Worm (Caenorhabditis elegans): ENCODE measurements around the gene F22H10.3.

F22H10.3 gene

ce11 chrX:16681910-16682493 is 4.5 kb upstream of the F22H10.3 start (continued):
- TF ChIP-seq ceh-79 (tag; optimal IDR thresholded peaks at IDR 0.05) (peak; percentile 34), dpl-1 (GFP tag; optimal IDR thresholded peaks at IDR 0.05) (peak; percentile 6), tbp1 (GFP tag; optimal IDR thresholded peaks at IDR 0.05) (peak; percentile 80), ama-1 (optimal IDR thresholded peaks at IDR 0.05) (no peak), ama-1 (GFP tag; optimal IDR thresholded peaks at IDR 0.05) (peak in 1 of 2 experiments; percentile 71), somi-1 (GFP tag; optimal IDR thresholded peaks at IDR 0.05) (peak; percentile 94), lir-1 (GFP tag; conservative IDR thresholded peaks at IDR 0.05) (peak; percentile 92), tlf-1 (GFP tag; optimal IDR thresholded peaks at IDR 0.05) (peak; percentile 97), lin-35 (GFP tag; optimal IDR thresholded peaks at IDR 0.05) (peak in 2 of 3 experiments; percentile 85 to 97), C06A6.2 (GFP tag; conservative IDR thresholded peaks at IDR 0.05) (peak; percentile 94), F57A8.1 (GFP tag; optimal IDR thresholded peaks at IDR 0.05) (peak; percentile 66), ceh-27 (GFP tag; optimal IDR thresholded peaks at IDR 0.05) (peak; percentile 98), F33H1.4 (GFP tag; IDR thresholded peaks at IDR 0.05) (no peak), dox-1 (GFP tag; IDR thresholded peaks at IDR 0.05) (peak; percentile 97), pha-4 (tag; optimal IDR thresholded peaks at IDR 0.05) (peak; percentile 99), snpc-4 (GFP tag; optimal IDR thresholded peaks at IDR 0.05) (no peak), snpc-4 (tag; optimal IDR thresholded peaks at IDR 0.05) (peak; percentile 58 to 89 (median 86)), B0336.3 (GFP tag; IDR thresholded peaks at IDR 0.05) (peak; percentile 99), egl-18 (GFP tag; IDR thresholded peaks at IDR 0.05) (peak; percentile 94), F23B12.7 (tag; optimal IDR thresholded peaks at IDR 0.05; ENCODE audit: insufficient read depth) (peak; percentile 96), madf-6 (GFP tag; IDR thresholded peaks at IDR 0.05) (peak; percentile 46; the same call in 1 of the 2 replicates), lsy-27 (tag; optimal IDR thresholded peaks at IDR 0.05; ENCODE audit: borderline replicate concordance, insufficient read depth) (no peak), lag-1 (GFP tag; IDR thresholded peaks at IDR 0.05) (peak; percentile 79; the same call in 1 of the 2 replicates), efl-1 (GFP tag; optimal IDR thresholded peaks at IDR 0.05) (no peak), attf-3 (GFP tag; conservative IDR thresholded peaks at IDR 0.05) (peak; percentile 63), T26A5.8 (tag; optimal IDR thresholded peaks at IDR 0.05) (no peak), nhr-80 (tag; optimal IDR thresholded peaks at IDR 0.05) (peak; percentile 94), ceh-91 (GFP tag; IDR thresholded peaks at IDR 0.05) (no peak), Y95B8A.8 (GFP tag; IDR thresholded peaks at IDR 0.05) (0 out of 2 replicates have a peak, but pooled peaks have one; percentile 19), attf-6 (GFP tag; IDR thresholded peaks at IDR 0.05) (no peak), egl-44 (GFP tag; IDR thresholded peaks at IDR 0.05) (peak; percentile 87), zim-3 (tag; optimal IDR thresholded peaks at IDR 0.05) (peak; percentile 35), hmg-1.2 (GFP tag; IDR thresholded peaks at IDR 0.05) (peak; percentile 87), F39B2.1 (GFP tag; IDR thresholded peaks at IDR 0.05) (no peak), dpff-1 (tag; optimal IDR thresholded peaks at IDR 0.05) (peak; percentile 53), F37B4.10 (GFP tag; IDR thresholded peaks at IDR 0.05) (0 out of 2 replicates have a peak, but pooled peaks have one; percentile 42), atf-7 (tag; optimal IDR thresholded peaks at IDR 0.05) (peak; percentile 97), rpc-1 (optimal IDR thresholded peaks at IDR 0.05) (peak; percentile 16), rpc-1 (tag; optimal IDR thresholded peaks at IDR 0.05) (no peak), B0035.1 (tag; optimal IDR thresholded peaks at IDR 0.05) (peak; percentile 94), hrde-1 (tag; optimal IDR thresholded peaks at IDR 0.05; ENCODE audit: borderline replicate concordance) (peak; percentile 9), B0261.1 (tag; optimal IDR thresholded peaks at IDR 0.05) (peak; percentile 61), aptf-2 (GFP tag; conservative IDR thresholded peaks at IDR 0.05) (no peak), hlh-26 (GFP tag; conservative IDR thresholded peaks at IDR 0.05) (no peak), nhr-179 (tag; optimal IDR thresholded peaks at IDR 0.05) (peak; percentile 83), ztf-3 (GFP tag; optimal IDR thresholded peaks at IDR 0.05) (peak; percentile 84), madf-8 (GFP tag; conservative IDR thresholded peaks at IDR 0.05) (no peak), ztf-25 (GFP tag; IDR thresholded peaks at IDR 0.05) (0 out of 2 replicates have a peak, but pooled peaks have one; percentile 10), him-1 (tag; optimal IDR thresholded peaks at IDR 0.05) (no peak)
